Fruit fly (Drosophila melanogaster) whole organism, embryonic: ENCODE data around the gene Tsp29Fb.

Experiments
- B-H1 ChIP-seq: fragments of 200-800 bp; sonication (Bioruptor generic); IDR thresholded peaks from 3 replicates; pipeline ENCODE4 v1.3.6; 2022; ENCODE audit warnings: missing biosample characterization, missing genetic modification characterization
- BtbVII ChIP-seq: fragments of 200-800 bp; sonication (Bioruptor generic); optimal IDR thresholded peaks from 3 replicates; lab custom pipeline; 2017; ENCODE audit warnings: missing biosample characterization, mild to moderate bottlenecking, missing genetic modification characterization
- CG11504 ChIP-seq: fragments of 200-800 bp; sonication (Bioruptor generic); optimal IDR thresholded peaks from 3 replicates; lab custom pipeline; 2019; ENCODE audit warnings: missing biosample characterization, mild to moderate bottlenecking, missing genetic modification characterization, moderate library complexity
- CG12104 ChIP-seq: fragments of 200-800 bp; sonication (Bioruptor generic); optimal IDR thresholded peaks from 3 replicates; lab custom pipeline; 2016; ENCODE audit warnings: missing biosample characterization, missing genetic modification characterization
- CG12769 ChIP-seq: fragments of 200-800 bp; sonication (Bioruptor generic); optimal IDR thresholded peaks from 2 replicates; lab custom pipeline; 2019; ENCODE audit warnings: missing biosample characterization, mild to moderate bottlenecking, missing genetic modification characterization, moderate library complexity
- CG13775 ChIP-seq: fragments of 200-800 bp; sonication (Bioruptor generic); optimal IDR thresholded peaks from 3 replicates; lab custom pipeline; 2017; ENCODE audit warnings: missing biosample characterization, mild to moderate bottlenecking, missing genetic modification characterization
- CG13894 ChIP-seq: fragments of 200-800 bp; sonication (Bioruptor generic); optimal IDR thresholded peaks from 3 replicates; lab custom pipeline; 2018; ENCODE audit warnings: missing biosample characterization, mild to moderate bottlenecking, missing genetic modification characterization, moderate library complexity
- CG14710 ChIP-seq: fragments of 200-800 bp; sonication (Bioruptor generic); optimal IDR thresholded peaks from 3 replicates; lab custom pipeline; 2019; ENCODE audit warnings: missing biosample characterization, mild to moderate bottlenecking, missing genetic modification characterization, moderate library complexity
- CG15073 ChIP-seq: fragments of 200-800 bp; sonication (Bioruptor generic); optimal IDR thresholded peaks from 2 replicates; lab custom pipeline; 2016; ENCODE audit warnings: missing biosample characterization, missing genetic modification characterization
- CG16779 ChIP-seq: fragments of 200-800 bp; sonication (Bioruptor generic); IDR thresholded peaks from 2 replicates; pipeline ENCODE4 v1.3.6; 2022; ENCODE audit warnings: missing biosample characterization, missing genetic modification characterization
- CG18764 ChIP-seq: fragments of 200-800 bp; sonication (Bioruptor generic); optimal IDR thresholded peaks from 3 replicates; lab custom pipeline; 2016; ENCODE audit warnings: missing biosample characterization, missing genetic modification characterization
- CG34224 ChIP-seq: fragments of 200-800 bp; sonication (Bioruptor generic); IDR thresholded peaks from 3 replicates; pipeline ENCODE4 v1.3.6; 2022; ENCODE audit warnings: missing biosample characterization, missing genetic modification characterization; ENCODE audit not compliant: partially characterized antibody
- CG34376 ChIP-seq: fragments of 200-800 bp; sonication (Bioruptor generic); optimal IDR thresholded peaks from 2 replicates; lab custom pipeline; 2018; ENCODE audit warnings: missing biosample characterization, mild to moderate bottlenecking, missing genetic modification characterization
- CG4328 ChIP-seq: fragments of 200-800 bp; sonication (Bioruptor generic); optimal IDR thresholded peaks from 3 replicates; lab custom pipeline; 2017; ENCODE audit warnings: missing biosample characterization, missing genetic modification reagents, missing genetic modification characterization
- CG4730 ChIP-seq: fragments of 200-800 bp; sonication (Bioruptor generic); IDR thresholded peaks from 2 replicates; pipeline ENCODE4 v1.3.6; 2022; ENCODE audit warnings: missing biosample characterization, missing genetic modification characterization
- CG5180 ChIP-seq: fragments of 200-800 bp; sonication (Bioruptor generic); optimal IDR thresholded peaks from 3 replicates; lab custom pipeline; 2017; ENCODE audit warnings: missing biosample characterization, missing genetic modification characterization, mild to moderate bottlenecking, moderate library complexity, missing genetic modification reagents
- CG7271 ChIP-seq: fragments of 200-800 bp; sonication (Bioruptor generic); optimal IDR thresholded peaks from 2 replicates; lab custom pipeline; 2018; ENCODE audit warnings: missing biosample characterization, mild to moderate bottlenecking, missing genetic modification characterization, moderate library complexity
- CG8290 ChIP-seq, 3 experiments: fragments of 200-800 bp; sonication (Bioruptor generic); optimal IDR thresholded peaks; 2 replicates each; lab custom pipeline; 2016 to 2019; ENCODE audit warnings: missing biosample characterization in 3 of 3, missing genetic modification characterization in 3 of 3, mild to moderate bottlenecking in 2 of 3, moderate library complexity in 1 of 3
- CG9437 ChIP-seq: fragments of 200-800 bp; sonication (Bioruptor generic); optimal IDR thresholded peaks from 2 replicates; lab custom pipeline; 2018; ENCODE audit warnings: missing biosample characterization, mild to moderate bottlenecking, missing genetic modification characterization
- Deaf1 ChIP-seq: fragments of 200-800 bp; optimal IDR thresholded peaks from 3 replicates; lab custom pipeline; 2019; ENCODE audit warnings: missing biosample characterization, mild to moderate bottlenecking, missing genetic modification characterization, moderate library complexity
- Dip3 ChIP-seq: fragments of 200-800 bp; sonication (Bioruptor generic); optimal IDR thresholded peaks from 3 replicates; lab custom pipeline; 2016; ENCODE audit warnings: missing biosample characterization, missing genetic modification characterization
- HHEX ChIP-seq: fragments of 200-800 bp; sonication (Bioruptor generic); optimal IDR thresholded peaks from 3 replicates; lab custom pipeline; 2017; ENCODE audit warnings: missing biosample characterization, mild to moderate bottlenecking, missing genetic modification characterization, missing genetic modification reagents
- Jarid2 ChIP-seq: fragments of 200-800 bp; sonication (Bioruptor generic); optimal IDR thresholded peaks from 3 replicates; lab custom pipeline; 2017; ENCODE audit warnings: mild to moderate bottlenecking, missing biosample characterization, missing genetic modification reagents, missing genetic modification characterization
- MBD-R2 ChIP-seq: fragments of 200-800 bp; sonication (Bioruptor generic); IDR thresholded peaks from 2 replicates; pipeline ENCODE4 v1.3.6; 2022; ENCODE audit warnings: missing biosample characterization, missing genetic modification characterization
- Myb ChIP-seq: fragments of 200-800 bp; sonication (Bioruptor generic); optimal IDR thresholded peaks from 2 replicates; lab custom pipeline; 2016; ENCODE audit warnings: missing biosample characterization, missing genetic modification characterization
- PHDP ChIP-seq: fragments of 200-800 bp; sonication (Bioruptor generic); optimal IDR thresholded peaks from 3 replicates; lab custom pipeline; 2018; ENCODE audit warnings: missing biosample characterization, mild to moderate bottlenecking, missing genetic modification characterization, moderate library complexity
- Pdp1 ChIP-seq, 2 experiments: fragments of 200-800 bp; sonication (Bioruptor generic); optimal IDR thresholded peaks; 3 replicates each; lab custom pipeline; 2016; ENCODE audit warnings: missing biosample characterization in 2 of 2, missing genetic modification characterization in 2 of 2, mild to moderate bottlenecking in 1 of 2, moderate library complexity in 1 of 2
- Spps ChIP-seq: fragments of 200-800 bp; sonication (Bioruptor generic); optimal IDR thresholded peaks from 2 replicates; lab custom pipeline; 2018; ENCODE audit warnings: missing biosample characterization, mild to moderate bottlenecking, missing genetic modification characterization
- Trl ChIP-seq, 3 experiments: fragments of >200 bp in 2 of 3; fragments of 200-800 bp in 1 of 3; sonication (Bioruptor generic) in 1 of 3; optimal IDR thresholded peaks; 2 replicates in 1 of 3; 3 replicates in 2 of 3; lab custom pipeline; 2016 to 2017; ENCODE audit warnings: missing biosample characterization in 1 of 3, missing genetic modification characterization in 1 of 3
- cas ChIP-seq: fragments of 200-800 bp; sonication (Bioruptor generic); IDR thresholded peaks from 2 replicates; pipeline ENCODE4 v1.3.6; 2022; ENCODE audit warnings: missing biosample characterization, missing genetic modification characterization
- cato ChIP-seq: fragments of 200-800 bp; sonication (Bioruptor generic); optimal IDR thresholded peaks from 2 replicates; lab custom pipeline; 2016; ENCODE audit warnings: missing biosample characterization, missing genetic modification characterization, borderline replicate concordance
- caup ChIP-seq: fragments of 200-800 bp; sonication (Bioruptor generic); optimal IDR thresholded peaks from 3 replicates; lab custom pipeline; 2017; ENCODE audit warnings: missing biosample characterization, mild to moderate bottlenecking, missing genetic modification characterization, moderate library complexity; ENCODE audit not compliant: severe bottlenecking
- crol ChIP-seq: fragments of 200-800 bp; sonication (Bioruptor generic); IDR thresholded peaks from 2 replicates; pipeline ENCODE4 v1.3.6; 2022; ENCODE audit warnings: missing biosample characterization, missing genetic modification characterization
- ewg ChIP-seq: fragments of 200-800 bp; sonication (Bioruptor generic); optimal IDR thresholded peaks from 3 replicates; lab custom pipeline; 2017; ENCODE audit warnings: mild to moderate bottlenecking, missing biosample characterization, missing genetic modification reagents, missing genetic modification characterization
- gcm2 ChIP-seq: fragments of 200-800 bp; sonication (Bioruptor generic); optimal IDR thresholded peaks from 2 replicates; lab custom pipeline; 2016; ENCODE audit warnings: missing biosample characterization, missing genetic modification characterization
- grn ChIP-seq: fragments of 200-800 bp; sonication (Bioruptor generic); optimal IDR thresholded peaks from 3 replicates; lab custom pipeline; 2017; ENCODE audit warnings: missing biosample characterization, missing genetic modification characterization
- h ChIP-seq: fragments of >200 bp; optimal IDR thresholded peaks from 2 replicates; lab custom pipeline; 2017
- ind ChIP-seq: fragments of 200-800 bp; sonication (Bioruptor generic); optimal IDR thresholded peaks from 3 replicates; lab custom pipeline; 2016; ENCODE audit warnings: missing biosample characterization, missing genetic modification characterization
- ken ChIP-seq: fragments of 200-800 bp; sonication (Bioruptor generic); IDR thresholded peaks from 3 replicates; pipeline ENCODE4 v1.3.6; 2022; ENCODE audit warnings: missing biosample characterization, missing genetic modification characterization
- maf-S ChIP-seq: fragments of 200-800 bp; sonication (Bioruptor generic); optimal IDR thresholded peaks from 2 replicates; lab custom pipeline; 2016; ENCODE audit warnings: missing biosample characterization, missing genetic modification characterization
- mam ChIP-seq: fragments of 200-800 bp; sonication (Bioruptor generic); optimal IDR thresholded peaks from 3 replicates; lab custom pipeline; 2016; ENCODE audit warnings: missing biosample characterization, missing genetic modification characterization
- rib ChIP-seq: fragments of 200-800 bp; sonication (Bioruptor generic); IDR thresholded peaks from 2 replicates; pipeline ENCODE4 v1.3.6; 2022; ENCODE audit warnings: missing biosample characterization, missing genetic modification characterization
- run ChIP-seq: fragments of 200-800 bp; sonication (Bioruptor generic); optimal IDR thresholded peaks from 3 replicates; lab custom pipeline; 2018; ENCODE audit warnings: missing biosample characterization, mild to moderate bottlenecking, missing genetic modification characterization
- salm ChIP-seq: fragments of 200-800 bp; sonication (Bioruptor generic); optimal IDR thresholded peaks from 2 replicates; lab custom pipeline; 2018; ENCODE audit warnings: missing biosample characterization, mild to moderate bottlenecking, missing genetic modification characterization
- sd ChIP-seq: fragments of 200-800 bp; sonication (Bioruptor generic); optimal IDR thresholded peaks from 3 replicates; lab custom pipeline; 2018; ENCODE audit warnings: missing biosample characterization, mild to moderate bottlenecking, missing genetic modification characterization, moderate library complexity
- sens ChIP-seq: fragments of 200-800 bp; sonication (Bioruptor generic); peaks from one replicate; lab custom pipeline; 2016; ENCODE audit warnings: missing biosample characterization, missing genetic modification characterization
- tna ChIP-seq: fragments of 200-800 bp; sonication (Bioruptor generic); IDR thresholded peaks from 2 replicates; pipeline ENCODE4 v1.3.6; 2022; ENCODE audit warnings: missing biosample characterization, missing genetic modification characterization; ENCODE audit not compliant: partially characterized antibody

The Tsp29Fb gene

DNA sequence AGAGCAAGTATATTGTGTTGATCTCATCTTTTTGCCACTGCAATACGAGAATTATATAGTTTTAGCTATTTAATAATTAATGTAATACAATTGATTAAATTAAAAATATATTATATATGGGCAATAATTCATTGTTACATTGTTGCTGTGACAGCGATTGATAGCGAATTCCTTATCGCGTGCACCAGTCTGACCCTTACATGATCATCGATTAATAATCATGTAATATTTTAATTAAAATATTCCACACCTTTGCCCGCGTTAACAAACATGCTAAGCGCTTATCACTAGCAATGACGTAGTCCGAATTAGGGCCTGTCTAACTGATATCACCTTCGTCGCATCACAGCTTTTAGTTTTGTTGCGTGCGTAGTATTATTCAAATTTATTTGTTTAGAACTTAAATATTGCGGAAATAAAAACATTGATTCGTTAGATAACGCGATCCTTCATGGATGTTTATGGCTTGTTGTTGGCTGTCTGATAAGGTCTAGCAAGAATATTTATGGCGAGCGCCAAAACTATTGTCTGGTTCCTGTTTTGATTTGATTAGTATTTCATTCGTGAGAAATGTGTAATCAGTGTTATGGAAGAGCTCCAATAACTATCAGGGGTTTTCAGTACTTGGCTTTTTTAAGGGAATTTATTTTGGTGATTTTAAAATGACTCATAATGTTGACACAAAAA, 50.2 kb downstream of the Tsp29Fb start (continued):
- no peak for TF ChIP-seq CG4328 (GFP tag; lab: Kevin White, UChicago)
- no peak for TF ChIP-seq CG4730 (GFP tag; lab: Robert Waterston, UW)
- TF ChIP-seq BtbVII = peak; percentile 32
- no peak for TF ChIP-seq ind (GFP tag; lab: Kevin White, UChicago)
- TF ChIP-seq CG34224 (GFP tag; lab: Robert Waterston, UW) = no peak
- TF ChIP-seq CG18764 (GFP tag; lab: Kevin White, UChicago) = no peak
- TF ChIP-seq Pdp1 (GFP tag; optimal IDR thresholded peaks at IDR 0.05; lab: Kevin White, UChicago) = peak in 1 of 2 experiments; percentile 85
- TF ChIP-seq sens (GFP tag; lab: Kevin White, UChicago) = peak; percentile 64
- no peak for TF ChIP-seq PHDP (tag; lab: Kevin White, UChicago)
- no peak for TF ChIP-seq CG12104 (GFP tag; lab: Kevin White, UChicago)
- TF ChIP-seq maf-S (GFP tag; lab: Kevin White, UChicago) = no peak
- TF ChIP-seq CG16779 (GFP tag; lab: Robert Waterston, UW) = no peak

DNA sequence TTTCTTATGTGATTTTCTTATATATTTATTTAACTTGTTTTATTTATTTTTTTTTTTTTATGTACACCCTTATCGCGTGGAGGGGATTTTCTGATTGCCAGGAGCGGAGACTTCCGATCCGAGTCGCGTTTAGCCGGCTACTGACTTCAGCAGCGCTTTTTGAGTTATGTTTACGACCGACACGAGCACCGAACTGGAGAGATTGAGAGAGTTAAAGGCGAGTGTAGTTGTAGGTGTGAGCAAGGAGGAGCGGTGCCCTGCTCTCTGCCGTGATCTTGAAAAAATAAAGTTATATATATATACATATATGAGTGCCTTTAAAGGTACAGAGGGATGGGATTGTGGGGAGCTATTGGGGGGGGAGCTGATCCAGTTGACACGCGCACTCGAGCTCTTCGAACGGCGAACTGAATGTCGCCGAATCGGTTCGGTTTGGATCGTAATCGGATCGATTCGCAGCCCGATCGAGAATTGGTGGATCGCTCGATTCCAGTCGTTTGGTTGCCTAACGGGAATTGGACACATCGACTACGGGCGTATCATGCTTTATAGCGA, 51.9 kb downstream of the Tsp29Fb start, which contains the start of gene rost:
Gene rost, minus strand, starts transcription at position 503 of the 555 bp plus-strand sequence.
- TF ChIP-seq CG7271 (no peak), Pdp1 (GFP tag; optimal IDR thresholded peaks at IDR 0.05; lab: Kevin White, UChicago) (peak in 1 of 2 experiments; percentile 69), salm (tag; lab: Kevin White, UChicago) (no peak), B-H1 (GFP tag; lab: Robert Waterston, UW) (no peak), CG13775 (GFP tag; lab: Kevin White, UChicago) (no peak), CG12769 (tag; lab: Kevin White, UChicago) (peak; percentile 94), grn (GFP tag; lab: Kevin White, UChicago) (peak; percentile 73), Myb (no peak), cato (GFP tag; lab: Kevin White, UChicago) (no peak), run (tag; lab: Kevin White, UChicago) (no peak), Trl (optimal IDR thresholded peaks at IDR 0.05; lab: Kevin White, UChicago) (peak; percentile 11 to 57), Trl (GFP tag; optimal IDR thresholded peaks at IDR 0.05; lab: Kevin White, UChicago) (no peak), HHEX (GFP tag; lab: Kevin White, UChicago) (no peak), cas (GFP tag; lab: Robert Waterston, UW) (no peak), CG15073 (GFP tag; lab: Kevin White, UChicago) (no peak), CG8290 (GFP tag; optimal IDR thresholded peaks at IDR 0.05; lab: Kevin White, UChicago) (no peak), CG8290 (tag; optimal IDR thresholded peaks at IDR 0.05; lab: Kevin White, UChicago) (no peak), mam (GFP tag; lab: Kevin White, UChicago) (no peak), rib (GFP tag; lab: Robert Waterston, UW) (no peak), Dip3 (no peak), CG34376 (GFP tag; lab: Kevin White, UChicago) (peak; percentile 86), gcm2 (GFP tag; lab: Kevin White, UChicago) (no peak), CG13894 (tag; lab: Kevin White, UChicago) (peak; percentile 46), Jarid2 (GFP tag; lab: Kevin White, UChicago) (peak; percentile 41), CG9437 (GFP tag; lab: Kevin White, UChicago) (no peak), CG5180 (GFP tag; lab: Kevin White, UChicago) (peak; percentile 77), Spps (tag; lab: Kevin White, UChicago) (no peak), crol (peak; percentile 60), caup (no peak), ewg (GFP tag; lab: Kevin White, UChicago) (no peak), h (lab: Kevin White, UChicago) (no peak), ken (GFP tag; lab: Robert Waterston, UW) (no peak), CG14710 (tag; lab: Kevin White, UChicago) (no peak), tna (GFP tag; lab: Robert Waterston, UW) (no peak), MBD-R2 (GFP tag; lab: Robert Waterston, UW) (0 out of 2 replicates have a peak, but pooled peaks have one; percentile 7), sd (peak; percentile 3), CG11504 (tag; lab: Kevin White, UChicago) (no peak), Deaf1 (peak; percentile 94)
